Worm (Caenorhabditis elegans) whole organism, L2 larva: ENCODE measurements around the gene aldo-2.
A peak's percentile ranks its signal among the peaks of the same experiment; 100 is the strongest.

Source experiments
- C34F6.9 ChIP-seq: fragments of 150-350 bp; optimal IDR thresholded peaks from 2 replicates; lab custom pipeline; 2014; ENCODE audit warnings: missing biosample characterization, missing genetic modification characterization
- F13H6.1 ChIP-seq: sonication (generic microtip); optimal IDR thresholded peaks from 2 replicates; lab custom pipeline; 2016; ENCODE audit warnings: missing genetic modification characterization, missing compliant biosample characterization
- R02D3.7 ChIP-seq: fragments of 150-350 bp; optimal IDR thresholded peaks from 2 replicates; lab custom pipeline; 2014; ENCODE audit warnings: missing biosample characterization, missing genetic modification characterization
- Y55F3AM.14 ChIP-seq: fragments of 200-800 bp; sonication (Bioruptor generic); optimal IDR thresholded peaks from 2 replicates; lab custom pipeline; 2018; ENCODE audit warnings: mild to moderate bottlenecking, missing genetic modification characterization, missing compliant biosample characterization
- ZK546.5 ChIP-seq: sonication (generic microtip); optimal IDR thresholded peaks from 2 replicates; lab custom pipeline; 2017; ENCODE audit warnings: missing biosample characterization, missing genetic modification characterization
- alr-1 ChIP-seq: fragments of 150-350 bp; optimal IDR thresholded peaks from 2 replicates; lab custom pipeline; 2014; ENCODE audit warnings: missing biosample characterization, missing genetic modification characterization
- aly-2 ChIP-seq: fragments of 150-350 bp; optimal IDR thresholded peaks from 2 replicates; lab custom pipeline; 2014; ENCODE audit warnings: missing biosample characterization, missing genetic modification characterization
- ama-1 ChIP-seq: fragments of 150-350 bp; optimal IDR thresholded peaks from 2 replicates; lab custom pipeline; 2018; ENCODE audit warnings: inconsistent platforms
- blmp-1 ChIP-seq: sonication (generic microtip); optimal IDR thresholded peaks from 2 replicates; lab custom pipeline; 2017; ENCODE audit warnings: missing genetic modification characterization, mild to moderate bottlenecking, missing compliant biosample characterization, antibody characterized with exemption, moderate library complexity; ENCODE audit not compliant: insufficient read depth
- ceh-16 ChIP-seq: fragments of 150-350 bp; optimal IDR thresholded peaks from 2 replicates; lab custom pipeline; 2014; ENCODE audit warnings: missing biosample characterization, missing genetic modification characterization
- ceh-82 ChIP-seq: fragments of 150-350 bp; optimal IDR thresholded peaks from 2 replicates; lab custom pipeline; 2014; ENCODE audit warnings: missing biosample characterization, missing genetic modification characterization
- crh-2 ChIP-seq: sonication (generic microtip); optimal IDR thresholded peaks from 2 replicates; lab custom pipeline; 2017; ENCODE audit warnings: missing biosample characterization, missing genetic modification characterization
- dmd-4 ChIP-seq: sonication (generic microtip); optimal IDR thresholded peaks from 2 replicates; lab custom pipeline; 2017; ENCODE audit warnings: missing biosample characterization, missing genetic modification characterization
- egl-27 ChIP-seq: sonication (generic microtip); optimal IDR thresholded peaks from 3 replicates; lab custom pipeline; 2017; ENCODE audit warnings: missing biosample characterization, missing genetic modification reagents, missing genetic modification characterization
- elt-1 ChIP-seq: fragments of 150-350 bp; optimal IDR thresholded peaks from 2 replicates; lab custom pipeline; 2014; ENCODE audit warnings: missing biosample characterization, missing genetic modification characterization
- elt-3 ChIP-seq: sonication (generic microtip); optimal IDR thresholded peaks from 2 replicates; lab custom pipeline; 2017; ENCODE audit warnings: missing biosample characterization, missing genetic modification characterization
- fos-1 ChIP-seq: fragments of 150-350 bp; optimal IDR thresholded peaks from 2 replicates; lab custom pipeline; 2014; ENCODE audit warnings: missing biosample characterization, missing genetic modification characterization
- gmeb-1 ChIP-seq: fragments of 150-350 bp; optimal IDR thresholded peaks from 2 replicates; lab custom pipeline; 2014; ENCODE audit warnings: missing biosample characterization, missing genetic modification characterization
- lin-11 ChIP-seq: fragments of 150-350 bp; sonication (generic microtip); optimal IDR thresholded peaks from 2 replicates; lab custom pipeline; 2014; ENCODE audit warnings: missing biosample characterization, missing genetic modification characterization, inconsistent platforms, mixed read lengths
- lin-13 ChIP-seq: fragments of 150-350 bp; optimal IDR thresholded peaks from 2 replicates; lab custom pipeline; 2014; ENCODE audit warnings: missing biosample characterization, missing genetic modification reagents, missing genetic modification characterization
- lin-39 ChIP-seq: fragments of 150-350 bp; optimal IDR thresholded peaks from 2 replicates; lab custom pipeline; 2014; ENCODE audit warnings: missing biosample characterization, missing genetic modification reagents, missing genetic modification characterization
- lsy-2 ChIP-seq, 2 experiments: fragments of 150-350 bp in 1 of 2; sonication (generic microtip) in 1 of 2; optimal IDR thresholded peaks; 2 replicates each; lab custom pipeline; 2014 to 2017; ENCODE audit warnings: missing biosample characterization in 2 of 2, missing genetic modification characterization in 2 of 2
- mab-5 ChIP-seq: fragments of 150-350 bp; optimal IDR thresholded peaks from 2 replicates; lab custom pipeline; 2014; ENCODE audit warnings: missing biosample characterization, missing genetic modification characterization
- mbf-1 ChIP-seq: sonication (generic microtip); optimal IDR thresholded peaks from 2 replicates; lab custom pipeline; 2017; ENCODE audit warnings: missing biosample characterization, missing genetic modification characterization
- mdl-1 ChIP-seq, 2 experiments: fragments of 150-350 bp in 1 of 2; sonication (generic microtip) in 1 of 2; optimal IDR thresholded peaks; 2 replicates each; lab custom pipeline; 2017; ENCODE audit warnings: missing biosample characterization in 2 of 2, missing genetic modification characterization in 2 of 2
- nhr-10 ChIP-seq: sonication (generic microtip); optimal IDR thresholded peaks from 2 replicates; lab custom pipeline; 2017; ENCODE audit warnings: missing biosample characterization, missing genetic modification characterization
- nhr-11 ChIP-seq: fragments of 150-350 bp; optimal IDR thresholded peaks from 2 replicates; lab custom pipeline; 2014; ENCODE audit warnings: missing biosample characterization, missing genetic modification characterization
- nhr-12 ChIP-seq: fragments of 150-350 bp; optimal IDR thresholded peaks from 2 replicates; lab custom pipeline; 2014; ENCODE audit warnings: missing biosample characterization, missing genetic modification characterization
- nhr-129 ChIP-seq: fragments of 150-350 bp; optimal IDR thresholded peaks from 2 replicates; lab custom pipeline; 2014; ENCODE audit warnings: missing biosample characterization, missing genetic modification characterization
- nhr-21 ChIP-seq: fragments of 150-350 bp; optimal IDR thresholded peaks from 2 replicates; lab custom pipeline; 2014; ENCODE audit warnings: missing biosample characterization, missing genetic modification characterization
- nhr-23 ChIP-seq: fragments of 150-350 bp; optimal IDR thresholded peaks from 2 replicates; lab custom pipeline; 2014; ENCODE audit warnings: missing biosample characterization, missing genetic modification reagents, missing genetic modification characterization
- nhr-237 ChIP-seq: fragments of 150-350 bp; optimal IDR thresholded peaks from 2 replicates; lab custom pipeline; 2014; ENCODE audit warnings: missing biosample characterization, missing genetic modification characterization
- nhr-25 ChIP-seq: fragments of 150-350 bp; sonication (generic microtip); optimal IDR thresholded peaks from 3 replicates; lab custom pipeline; 2014; ENCODE audit warnings: missing biosample characterization, missing genetic modification characterization
- nhr-6 ChIP-seq: fragments of 150-350 bp; optimal IDR thresholded peaks from 2 replicates; lab custom pipeline; 2014; ENCODE audit warnings: missing biosample characterization, missing genetic modification characterization
- nhr-77 ChIP-seq: fragments of 150-350 bp; optimal IDR thresholded peaks from 2 replicates; lab custom pipeline; 2014; ENCODE audit warnings: missing biosample characterization, missing genetic modification characterization
- peb-1 ChIP-seq: fragments of 150-350 bp; optimal IDR thresholded peaks from 2 replicates; lab custom pipeline; 2014; ENCODE audit warnings: missing biosample characterization, missing genetic modification characterization
- sem-4 ChIP-seq: fragments of 150-350 bp; optimal IDR thresholded peaks from 2 replicates; lab custom pipeline; 2014; ENCODE audit warnings: missing biosample characterization, missing genetic modification reagents, missing genetic modification characterization
- skn-1 ChIP-seq: sonication (generic microtip); optimal IDR thresholded peaks from 2 replicates; lab custom pipeline; 2017; ENCODE audit warnings: missing biosample characterization, missing genetic modification characterization
- sma-3 ChIP-seq: sonication (generic microtip); optimal IDR thresholded peaks from 2 replicates; lab custom pipeline; 2016; ENCODE audit warnings: missing genetic modification reagents, missing genetic modification characterization, missing compliant biosample characterization
- sma-9 ChIP-seq, 2 experiments: fragments of 150-350 bp in 1 of 2; sonication (generic microtip) in 1 of 2; optimal IDR thresholded peaks; 2 replicates each; lab custom pipeline; 2014 to 2016; ENCODE audit warnings: missing genetic modification characterization in 2 of 2, mild to moderate bottlenecking in 1 of 2, missing biosample characterization in 1 of 2, missing compliant biosample characterization in 1 of 2, missing genetic modification reagents in 1 of 2, moderate library complexity in 1 of 2
- snpc-4 ChIP-seq: fragments of 150-350 bp; optimal IDR thresholded peaks from 2 replicates; lab custom pipeline; 2014; ENCODE audit warnings: missing biosample characterization, missing genetic modification characterization
- unc-39 ChIP-seq: fragments of 150-350 bp; optimal IDR thresholded peaks from 2 replicates; lab custom pipeline; 2014; ENCODE audit warnings: missing biosample characterization, missing genetic modification characterization
- unc-55 ChIP-seq: fragments of 150-350 bp; sonication (generic microtip); optimal IDR thresholded peaks from 3 replicates; lab custom pipeline; 2014; ENCODE audit warnings: missing biosample characterization, missing genetic modification reagents, missing genetic modification characterization
- unc-62 ChIP-seq: fragments of 150-350 bp; optimal IDR thresholded peaks from 2 replicates; lab custom pipeline; 2014; ENCODE audit warnings: missing biosample characterization, missing genetic modification reagents, missing genetic modification characterization
- zag-1 ChIP-seq: fragments of 150-350 bp; optimal IDR thresholded peaks from 2 replicates; lab custom pipeline; 2014; ENCODE audit warnings: missing biosample characterization, missing genetic modification characterization
- ztf-1 ChIP-seq: fragments of 200-800 bp; sonication (Bioruptor generic); conservative IDR thresholded peaks from 2 replicates; pipeline ENCODE4 v1.3.6; 2022; ENCODE audit warnings: missing genetic modification characterization, missing compliant biosample characterization
- ztf-11 ChIP-seq: sonication (generic microtip); optimal IDR thresholded peaks from 2 replicates; lab custom pipeline; 2017; ENCODE audit warnings: missing biosample characterization, missing genetic modification characterization
- ztf-4 ChIP-seq: fragments of 150-350 bp; optimal IDR thresholded peaks from 2 replicates; lab custom pipeline; 2014; ENCODE audit warnings: missing biosample characterization, missing genetic modification characterization

Gene aldo-2

ce11 chrIII:5921067-5921678 is 44.7 kb upstream of the aldo-2 start (continued):
- TF ChIP-seq mab-5 (tag; lab: Kevin White, UChicago): no peak

- TF ChIP-seq ceh-82: no peak
- TF ChIP-seq nhr-23 (tag; lab: Kevin White, UChicago): no peak
- TF ChIP-seq Y55F3AM.14: peak; percentile 25
- TF ChIP-seq sma-3 (GFP tag; lab: Kevin White, UChicago): peak; percentile 92
- no peak for TF ChIP-seq mbf-1 (tag; lab: Kevin White, UChicago)
- TF ChIP-seq elt-1 (tag; lab: Kevin White, UChicago): no peak
- no peak for TF ChIP-seq ama-1 (lab: Kevin White, UChicago)
- no peak for TF ChIP-seq unc-55
- TF ChIP-seq ztf-1 (GFP tag; lab: Robert Waterston, UW): no peak
- TF ChIP-seq ztf-11 (tag; lab: Kevin White, UChicago): no peak
- no peak for TF ChIP-seq unc-39
- no peak for TF ChIP-seq nhr-10 (tag; lab: Kevin White, UChicago)
- no peak for TF ChIP-seq sem-4
- TF ChIP-seq nhr-12 (tag; lab: Kevin White, UChicago): no peak
- TF ChIP-seq dmd-4 (tag; lab: Kevin White, UChicago): no peak
- TF ChIP-seq lin-39 (tag; lab: Kevin White, UChicago): no peak
- TF ChIP-seq mdl-1 (tag; optimal IDR thresholded peaks at IDR 0.05; lab: Kevin White, UChicago): peak in 1 of 2 experiments; percentile 75
- no peak for TF ChIP-seq zag-1
- no peak for TF ChIP-seq R02D3.7 (tag; lab: Kevin White, UChicago)
- TF ChIP-seq mab-5 (tag; lab: Kevin White, UChicago): peak; percentile 20
- TF ChIP-seq fos-1 (tag; lab: Kevin White, UChicago): peak; percentile 12
- no peak for TF ChIP-seq lin-13 (GFP tag; lab: Kevin White, UChicago)
- no peak for TF ChIP-seq skn-1 (tag; lab: Kevin White, UChicago)
- peak; percentile 16 for TF ChIP-seq alr-1 (tag; lab: Kevin White, UChicago)
- peak; percentile 56 for TF ChIP-seq crh-2 (tag; lab: Kevin White, UChicago)
- no peak for TF ChIP-seq unc-62 (GFP tag; lab: Kevin White, UChicago)
- peak; percentile 80 for TF ChIP-seq blmp-1 (tag; lab: Kevin White, UChicago)
- TF ChIP-seq ZK546.5: no peak
- peak; percentile 28 for TF ChIP-seq ztf-4 (tag; lab: Kevin White, UChicago)
- no peak for TF ChIP-seq nhr-77 (tag; lab: Kevin White, UChicago)
- TF ChIP-seq peb-1: no peak
- peak; percentile 69 for TF ChIP-seq egl-27
- TF ChIP-seq nhr-6 (tag; lab: Kevin White, UChicago): peak; percentile 37
- no peak for TF ChIP-seq nhr-237 (tag; lab: Kevin White, UChicago)
- TF ChIP-seq ceh-16: no peak
- TF ChIP-seq lin-11 (tag; lab: Kevin White, UChicago): no peak
- no peak for TF ChIP-seq nhr-11
- peak; percentile 50 for TF ChIP-seq nhr-129 (tag; lab: Kevin White, UChicago)
- no peak for TF ChIP-seq snpc-4 (tag; lab: Kevin White, UChicago)
- TF ChIP-seq sma-9 (GFP tag; optimal IDR thresholded peaks at IDR 0.05; lab: Kevin White, UChicago): peak; percentile 90
- TF ChIP-seq sma-9 (tag; optimal IDR thresholded peaks at IDR 0.05; lab: Kevin White, UChicago): no peak
- no peak for TF ChIP-seq aly-2 (tag; lab: Kevin White, UChicago)
- peak; percentile 14 for TF ChIP-seq F13H6.1 (tag; lab: Kevin White, UChicago)
- TF ChIP-seq nhr-21 (tag; lab: Kevin White, UChicago): peak; percentile 92
- peak in 1 of 2 experiments; percentile 55 for TF ChIP-seq lsy-2 (tag; optimal IDR thresholded peaks at IDR 0.05; lab: Kevin White, UChicago)
- peak; percentile 94 for TF ChIP-seq nhr-25 (tag; lab: Kevin White, UChicago)
- TF ChIP-seq elt-3 (tag; lab: Kevin White, UChicago): no peak
- TF ChIP-seq C34F6.9 (tag; lab: Kevin White, UChicago): peak; percentile 8
- peak; percentile 55 for TF ChIP-seq gmeb-1
Observed at ce11 chrIII:5919799-5920387, 43.5 kb upstream of the aldo-2 start, which contains the start of the genes tdo-2 and C28H8.2. tdo-2 (minus strand) TSS chrIII:5919955. C28H8.2 (plus strand) TSS chrIII:5920322.
